Worm (Caenorhabditis elegans): Measurements from ENCODE around the gene H32C10.1.

- TF ChIP-seq mxl-2 (GFP tag; conservative IDR thresholded peaks at IDR 0.05) (no peak), hlh-30 (tag; optimal IDR thresholded peaks at IDR 0.05; ENCODE audit: insufficient read depth) (no peak), ama-1 (optimal IDR thresholded peaks at IDR 0.05) (no peak), T26A8.4 (GFP tag; IDR thresholded peaks at IDR 0.05) (no peak), sdz-12 (GFP tag; optimal IDR thresholded peaks at IDR 0.05) (no peak), Y5F2A.4 (GFP tag; optimal IDR thresholded peaks at IDR 0.05) (no peak), fkh-10 (GFP tag; optimal IDR thresholded peaks at IDR 0.05) (no peak), daf-16 (GFP tag; optimal IDR thresholded peaks at IDR 0.05) (no peak), daf-16 (tag; optimal IDR thresholded peaks at IDR 0.05) (no peak), dmd-6 (GFP tag; IDR thresholded peaks at IDR 0.05) (no peak), lin-13 (GFP tag; optimal IDR thresholded peaks at IDR 0.05) (no peak)
These were observed 7.5 kb upstream of the H32C10.1 start for ce11 chrIV:5926643-5927042.
